Fruit fly (Drosophila melanogaster) whole organism, wandering third instar larva: ENCODE results near the gene shps.

ENCODE experiments used
- Abd-B ChIP-seq: fragments of >200 bp; optimal IDR thresholded peaks from 2 replicates; lab custom pipeline; 2017; ENCODE audit warnings: missing biosample characterization, missing genetic modification characterization
- CG32264 ChIP-seq: fragments of 200-800 bp; sonication (Bioruptor generic); optimal IDR thresholded peaks from 2 replicates; lab custom pipeline; 2016; ENCODE audit warnings: missing biosample characterization, missing genetic modification characterization
- CG9705 ChIP-seq: fragments of 200-800 bp; sonication (Bioruptor generic); optimal IDR thresholded peaks from 2 replicates; lab custom pipeline; 2018; ENCODE audit warnings: missing biosample characterization, mild to moderate bottlenecking, missing genetic modification characterization
- CrebA ChIP-seq: fragments of 200-800 bp; sonication (Bioruptor generic); optimal IDR thresholded peaks from 2 replicates; lab custom pipeline; 2016; ENCODE audit warnings: missing biosample characterization, mild to moderate bottlenecking, missing genetic modification characterization, borderline replicate concordance
- Dfd ChIP-seq: fragments of >200 bp; optimal IDR thresholded peaks from 2 replicates; lab custom pipeline; 2017; ENCODE audit warnings: missing biosample characterization, missing genetic modification characterization
- Dif ChIP-seq: fragments of 200-275, 200-300 bp; sonication (Bioruptor generic); optimal IDR thresholded peaks from 2 replicates; lab custom pipeline; 2018; ENCODE audit warnings: missing biosample characterization, missing genetic modification characterization; ENCODE audit not compliant: partially characterized antibody
- GATAd ChIP-seq: sonication (Bioruptor generic); optimal IDR thresholded peaks from 2 replicates; lab custom pipeline; 2016; ENCODE audit warnings: missing biosample characterization, missing genetic modification characterization
- HLH106 ChIP-seq: fragments of 200-800 bp; optimal IDR thresholded peaks from 3 replicates; lab custom pipeline; 2019; ENCODE audit warnings: missing biosample characterization, mild to moderate bottlenecking, missing genetic modification characterization, moderate library complexity
- Hnf4 ChIP-seq: fragments of 200-800 bp; sonication (Bioruptor generic); optimal IDR thresholded peaks from 2 replicates; lab custom pipeline; 2016; ENCODE audit warnings: missing biosample characterization, mild to moderate bottlenecking, missing genetic modification characterization
- Hr78 ChIP-seq: fragments of >200 bp; optimal IDR thresholded peaks from 2 replicates; lab custom pipeline; 2017; ENCODE audit warnings: missing biosample characterization, missing genetic modification characterization
- Hr83 ChIP-seq: fragments of 200-300 bp; sonication (Bioruptor generic); optimal IDR thresholded peaks from 2 replicates; lab custom pipeline; 2016; ENCODE audit warnings: missing biosample characterization, mild to moderate bottlenecking, missing genetic modification characterization, moderate library complexity; ENCODE audit not compliant: poor library complexity, severe bottlenecking
- Jra ChIP-seq: sonication (Bioruptor generic); optimal IDR thresholded peaks from 2 replicates; lab custom pipeline; 2016; ENCODE audit warnings: missing biosample characterization, missing genetic modification characterization
- Mio ChIP-seq: sonication (Bioruptor generic); optimal IDR thresholded peaks from 2 replicates; lab custom pipeline; 2016; ENCODE audit warnings: missing biosample characterization, missing genetic modification characterization
- Myc ChIP-seq: fragments of >200 bp; optimal IDR thresholded peaks from 2 replicates; lab custom pipeline; 2017
- N ChIP-seq: fragments of >200 bp; optimal IDR thresholded peaks from 2 replicates; lab custom pipeline; 2018; ENCODE audit warnings: missing biosample characterization, missing external identifiers, missing genetic modification characterization
- OdsH ChIP-seq: fragments of 200-800 bp; sonication (Bioruptor generic); optimal IDR thresholded peaks from 2 replicates; lab custom pipeline; 2016; ENCODE audit warnings: missing biosample characterization, mild to moderate bottlenecking, missing genetic modification characterization
- Rel ChIP-seq, 2 experiments: fragments of 200-800 bp; sonication (Bioruptor generic) in 1 of 2; optimal IDR thresholded peaks; 2 replicates in 1 of 2; 3 replicates in 1 of 2; lab custom pipeline; 2016 to 2019; ENCODE audit warnings: mild to moderate bottlenecking in 2 of 2, missing biosample characterization in 2 of 2, missing genetic modification characterization in 2 of 2, moderate library complexity in 1 of 2
- Sp1 ChIP-seq: fragments of 200-800 bp; sonication (Bioruptor generic); optimal IDR thresholded peaks from 3 replicates; lab custom pipeline; 2019; ENCODE audit warnings: missing biosample characterization, mild to moderate bottlenecking, missing genetic modification characterization, moderate library complexity
- Vsx2 ChIP-seq: fragments of 200-300, 225-300 bp; sonication (Bioruptor generic); optimal IDR thresholded peaks from 2 replicates; lab custom pipeline; 2018; ENCODE audit warnings: missing biosample characterization, missing genetic modification characterization; ENCODE audit not compliant: partially characterized antibody
- br ChIP-seq: fragments of 200-800 bp; sonication (Bioruptor generic); optimal IDR thresholded peaks from 2 replicates; lab custom pipeline; 2016; ENCODE audit warnings: missing biosample characterization, missing genetic modification characterization
- brk ChIP-seq: fragments of 200-800 bp; sonication (Bioruptor generic); optimal IDR thresholded peaks from 2 replicates; lab custom pipeline; 2016; ENCODE audit warnings: missing biosample characterization, mild to moderate bottlenecking, missing genetic modification characterization
- dl ChIP-seq, 2 experiments: fragments of 175-275, 200-275 bp in 1 of 2; fragments of 200-275 bp in 1 of 2; sonication (Bioruptor generic); optimal IDR thresholded peaks; lab custom pipeline; 2018; ENCODE audit warnings: mild to moderate bottlenecking in 2 of 2, missing biosample characterization in 2 of 2, missing genetic modification characterization in 2 of 2, moderate library complexity in 2 of 2; ENCODE audit not compliant: partially characterized antibody in 2 of 2, insufficient read depth in 1 of 2
- dmrt93B ChIP-seq: fragments of 200-800 bp; sonication (Bioruptor generic); optimal IDR thresholded peaks from 2 replicates; lab custom pipeline; 2018; ENCODE audit warnings: missing biosample characterization, mild to moderate bottlenecking, missing genetic modification characterization
- dsf ChIP-seq: sonication (Bioruptor generic); optimal IDR thresholded peaks from 2 replicates; lab custom pipeline; 2016; ENCODE audit warnings: missing biosample characterization, missing genetic modification characterization, borderline replicate concordance
- ey ChIP-seq: fragments of 200-800 bp; sonication (Bioruptor generic); optimal IDR thresholded peaks from 2 replicates; lab custom pipeline; 2016; ENCODE audit warnings: missing biosample characterization, missing genetic modification characterization
- foxo ChIP-seq, 2 experiments: fragments of 200-800 bp; sonication (Bioruptor generic); optimal IDR thresholded peaks; 2 replicates in 1 of 2; 3 replicates in 1 of 2; lab custom pipeline; 2016 to 2017; ENCODE audit warnings: missing biosample characterization in 2 of 2, missing genetic modification characterization in 2 of 2
- fru ChIP-seq: fragments of 200-800 bp; sonication (Bioruptor generic); optimal IDR thresholded peaks from 3 replicates; lab custom pipeline; 2016; ENCODE audit warnings: missing biosample characterization, mild to moderate bottlenecking, missing genetic modification characterization
- h ChIP-seq: fragments of 200-800 bp; sonication (Bioruptor generic); optimal IDR thresholded peaks from 3 replicates; lab custom pipeline; 2016; ENCODE audit warnings: missing biosample characterization, mild to moderate bottlenecking, missing genetic modification characterization
- jim ChIP-seq: fragments of 175-275, 200-325 bp; sonication (Bioruptor generic); optimal IDR thresholded peaks from 2 replicates; lab custom pipeline; 2016; ENCODE audit warnings: missing biosample characterization, mild to moderate bottlenecking, missing genetic modification characterization
- lola ChIP-seq: fragments of >200 bp; optimal IDR thresholded peaks from 2 replicates; lab custom pipeline; 2017; ENCODE audit warnings: missing biosample characterization, missing genetic modification characterization
- pan ChIP-seq: fragments of >200 bp; optimal IDR thresholded peaks from 2 replicates; lab custom pipeline; 2017
- psq ChIP-seq: fragments of 200-800 bp; sonication (Bioruptor generic); optimal IDR thresholded peaks from 3 replicates; lab custom pipeline; 2017; ENCODE audit warnings: missing biosample characterization, mild to moderate bottlenecking, missing genetic modification characterization, moderate library complexity
- rgr ChIP-seq: fragments of 200-800 bp; sonication (Bioruptor generic); optimal IDR thresholded peaks from 3 replicates; lab custom pipeline; 2016; ENCODE audit warnings: missing biosample characterization, mild to moderate bottlenecking, missing genetic modification characterization
- sage ChIP-seq: fragments of 200-800 bp; sonication (Bioruptor generic); optimal IDR thresholded peaks from 2 replicates; lab custom pipeline; 2016; ENCODE audit warnings: missing biosample characterization, mild to moderate bottlenecking, missing genetic modification characterization
- sv ChIP-seq: fragments of 200-800 bp; sonication (Bioruptor generic); optimal IDR thresholded peaks from 3 replicates; lab custom pipeline; 2016; ENCODE audit warnings: missing biosample characterization, missing genetic modification characterization
- tai ChIP-seq: sonication (Bioruptor generic); optimal IDR thresholded peaks from 2 replicates; lab custom pipeline; 2016; ENCODE audit warnings: missing biosample characterization, missing genetic modification characterization
- usp ChIP-seq: fragments of >200 bp; optimal IDR thresholded peaks from 2 replicates; lab custom pipeline; 2017; ENCODE audit warnings: missing biosample characterization, missing genetic modification characterization
- woc ChIP-seq: sonication (Bioruptor generic); optimal IDR thresholded peaks from 2 replicates; lab custom pipeline; 2016; ENCODE audit warnings: missing biosample characterization, mild to moderate bottlenecking, missing genetic modification characterization

The shps gene

DNA sequence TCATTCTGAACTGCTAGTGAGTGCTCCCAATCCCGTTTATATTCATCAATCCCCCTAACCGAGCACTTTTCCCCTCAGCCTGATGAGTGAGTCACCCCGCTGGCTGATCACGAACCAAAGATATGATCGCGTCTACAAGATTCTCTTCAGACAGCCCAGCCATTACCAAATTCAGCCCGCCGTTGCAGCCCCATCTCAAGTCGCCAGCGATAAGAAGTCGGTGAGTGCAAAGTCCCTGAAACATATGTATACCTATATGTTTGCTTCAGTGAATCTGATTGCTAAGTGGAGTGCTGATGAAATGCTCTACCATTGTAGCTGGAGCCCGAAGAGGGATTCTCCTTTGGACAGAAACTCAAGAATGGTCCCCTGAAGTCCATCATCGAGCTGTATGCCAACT lies 7.8 kb downstream of the shps start:
- TF ChIP-seq N (GFP tag; lab: Kevin White, UChicago) = no peak
- TF ChIP-seq dl (GFP tag; optimal IDR thresholded peaks at IDR 0.05; lab: Kevin White, UChicago; ENCODE audit: insufficient read depth in 1 of 2, partially characterized antibody in 2 of 2) = no peak
- TF ChIP-seq Mio (GFP tag; lab: Kevin White, UChicago) = no peak
- TF ChIP-seq foxo (GFP tag; optimal IDR thresholded peaks at IDR 0.05; lab: Kevin White, UChicago) = no peak
- TF ChIP-seq ey (GFP tag; lab: Kevin White, UChicago) = no peak
- peak; percentile 27 for TF ChIP-seq Hnf4 (GFP tag; lab: Kevin White, UChicago)
- TF ChIP-seq, all 38 proteins: peak for 1

DNA sequence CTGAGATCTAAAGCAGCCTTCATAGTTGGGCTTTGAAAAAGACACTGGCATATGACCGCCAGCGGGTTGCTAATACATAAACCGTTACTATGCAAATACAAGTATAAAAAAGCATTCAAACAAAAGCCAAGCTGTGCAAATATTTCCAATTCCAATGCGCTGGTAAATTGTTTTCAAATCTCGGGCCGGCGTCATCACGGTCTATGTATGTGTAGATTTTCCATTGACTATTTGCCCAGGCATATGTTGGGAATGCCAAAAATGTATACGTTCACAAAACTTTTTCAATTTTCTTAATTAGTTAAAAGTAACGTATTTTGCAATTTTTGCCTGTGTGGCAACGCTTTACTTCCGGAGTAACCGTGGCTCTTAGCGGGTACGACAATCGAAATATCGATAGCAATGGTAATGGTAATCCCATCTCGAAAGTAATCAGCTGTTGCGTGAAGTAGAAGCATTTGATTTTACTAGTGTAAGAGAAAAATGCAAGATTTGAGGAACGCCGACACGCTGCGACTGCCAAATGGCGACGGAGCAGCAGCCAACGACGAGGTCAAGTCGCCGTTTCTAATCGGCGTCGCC lies 10.5 kb downstream of the shps start, which contains the start of the genes CG34290 and Uck:
TSS of gene CG34290 (minus strand) at position 51 of the 582 bp plus-strand sequence.
TSS of gene Uck (plus strand) at position 405 of the 582 bp plus-strand sequence.
- TF ChIP-seq lola = no peak
- TF ChIP-seq Sp1 = peak; percentile 72
- TF ChIP-seq GATAd (GFP tag; lab: Kevin White, UChicago) = no peak
- no peak for TF ChIP-seq Rel (GFP tag; optimal IDR thresholded peaks at IDR 0.05; lab: Kevin White, UChicago)
- peak; percentile 65 for TF ChIP-seq Rel (tag; optimal IDR thresholded peaks at IDR 0.05; lab: Kevin White, UChicago)
- no peak for TF ChIP-seq CG32264 (GFP tag; lab: Kevin White, UChicago)
- TF ChIP-seq dsf (GFP tag; lab: Kevin White, UChicago) = peak; percentile 2
- peak; percentile 10 for TF ChIP-seq sage
- TF ChIP-seq rgr = peak; percentile 88
- TF ChIP-seq CrebA (GFP tag; lab: Kevin White, UChicago) = no peak
- TF ChIP-seq woc (GFP tag; lab: Kevin White, UChicago) = no peak
- TF ChIP-seq CG9705 (GFP tag; lab: Kevin White, UChicago) = peak; percentile 87
- no peak for TF ChIP-seq pan (lab: Kevin White, UChicago)
- TF ChIP-seq sv = peak; percentile 54
- peak; percentile 69 for TF ChIP-seq HLH106
- no peak for TF ChIP-seq Myc (lab: Kevin White, UChicago)
- TF ChIP-seq Dfd = no peak
- TF ChIP-seq brk (GFP tag; lab: Kevin White, UChicago) = no peak
- no peak for TF ChIP-seq dl (GFP tag; optimal IDR thresholded peaks at IDR 0.05; lab: Kevin White, UChicago; ENCODE audit: insufficient read depth in 1 of 2, partially characterized antibody in 2 of 2)
- TF ChIP-seq usp (GFP tag; lab: Kevin White, UChicago) = no peak
- no peak for TF ChIP-seq tai
- TF ChIP-seq ey (GFP tag; lab: Kevin White, UChicago) = peak; percentile 25
- no peak for TF ChIP-seq Hr78 (GFP tag; lab: Kevin White, UChicago)
- TF ChIP-seq jim = no peak
- TF ChIP-seq Mio (GFP tag; lab: Kevin White, UChicago) = no peak
- TF ChIP-seq Dif (GFP tag; lab: Kevin White, UChicago) = no peak
- peak; percentile 98 for TF ChIP-seq Vsx2 (GFP tag; lab: Kevin White, UChicago)
- TF ChIP-seq br (GFP tag; lab: Kevin White, UChicago) = peak; percentile 77
- no peak for TF ChIP-seq Abd-B (GFP tag; lab: Kevin White, UChicago)
- TF ChIP-seq psq (GFP tag; lab: Kevin White, UChicago) = peak; percentile 5
- TF ChIP-seq fru = no peak
- peak; percentile 70 for TF ChIP-seq h (GFP tag; lab: Kevin White, UChicago)
- TF ChIP-seq Jra (GFP tag; lab: Kevin White, UChicago) = no peak
- peak; percentile 54 for TF ChIP-seq Hr83
- peak; percentile 63 for TF ChIP-seq OdsH (GFP tag; lab: Kevin White, UChicago)
- TF ChIP-seq foxo (GFP tag; optimal IDR thresholded peaks at IDR 0.05; lab: Kevin White, UChicago) = peak in 1 of 2 experiments; percentile 59
- peak; percentile 52 for TF ChIP-seq Hnf4 (GFP tag; lab: Kevin White, UChicago)
- TF ChIP-seq dmrt93B = peak; percentile 75
- TF ChIP-seq N (GFP tag; lab: Kevin White, UChicago) = no peak
